Worm (Caenorhabditis elegans): ENCODE results near the gene F55G7.5.
A peak's percentile ranks its signal among the peaks of the same experiment; 100 is the strongest.

- peak; percentile 74; the same call in 1 of the 2 replicates for TF ChIP-seq tab-1 (GFP tag; IDR thresholded peaks at IDR 0.05)
- peak; percentile 86 for TF ChIP-seq ztf-23 (GFP tag; IDR thresholded peaks at IDR 0.05)
- peak; percentile 100 for TF ChIP-seq T22C8.4 (GFP tag; IDR thresholded peaks at IDR 0.05)
- TF ChIP-seq klf-2 (GFP tag; conservative IDR thresholded peaks at IDR 0.05), result peak; percentile 67
These were observed 1.3 kb downstream of the F55G7.5 start for ce11 chrX:11937343-11937935.

Measured in whole organism, midembryonic.